Worm (Caenorhabditis elegans) whole organism, young adult: ENCODE data around the gene fbxc-48.

Experiments
- B0035.1 ChIP-seq: sonication (generic microtip); optimal IDR thresholded peaks from 2 replicates; lab custom pipeline; 2016; ENCODE audit warnings: missing genetic modification characterization, mild to moderate bottlenecking, missing compliant biosample characterization, missing genotype, missing genetic modification reagents
- B0261.1 ChIP-seq: sonication (generic microtip); optimal IDR thresholded peaks from 2 replicates; lab custom pipeline; 2016; ENCODE audit warnings: mild to moderate bottlenecking, missing genetic modification characterization, moderate library complexity, missing compliant biosample characterization
- D2030.7 ChIP-seq: fragments of 200-800 bp; sonication (Bioruptor generic); IDR thresholded peaks from 2 replicates; pipeline ENCODE4 v1.3.6; 2022; ENCODE audit warnings: missing genetic modification reagents, missing genetic modification characterization, missing compliant biosample characterization
- F22D6.2 ChIP-seq: sonication (generic microtip); optimal IDR thresholded peaks from 2 replicates; lab custom pipeline; 2016; ENCODE audit warnings: mild to moderate bottlenecking, missing genetic modification characterization, missing compliant biosample characterization
- F33H1.4 ChIP-seq: fragments of 200-800 bp; sonication (Bioruptor generic); IDR thresholded peaks from 2 replicates; pipeline ENCODE4 v1.3.6; 2022; ENCODE audit warnings: missing genetic modification reagents, missing genetic modification characterization, missing compliant biosample characterization
- F49E8.2 ChIP-seq: sonication (generic microtip); optimal IDR thresholded peaks from 3 replicates; lab custom pipeline; 2017; ENCODE audit warnings: missing genetic modification characterization, mild to moderate bottlenecking, missing compliant biosample characterization, antibody characterized with exemption, moderate library complexity; ENCODE audit not compliant: insufficient read depth
- F55B11.4 ChIP-seq: sonication (generic microtip); optimal IDR thresholded peaks from 2 replicates; lab custom pipeline; 2016; ENCODE audit warnings: missing compliant biosample characterization, missing genetic modification characterization, borderline replicate concordance; ENCODE audit not compliant: insufficient read depth
- K11D2.4 ChIP-seq: fragments of 200-800 bp; sonication (Bioruptor generic); IDR thresholded peaks from 2 replicates; pipeline ENCODE4 v1.3.6; 2022; ENCODE audit warnings: missing genetic modification reagents, missing genetic modification characterization, missing compliant biosample characterization
- K12H6.12 ChIP-seq: fragments of 200-800 bp; sonication (Bioruptor generic); optimal IDR thresholded peaks from 2 replicates; lab custom pipeline; 2018; ENCODE audit warnings: mild to moderate bottlenecking, missing genetic modification characterization, missing compliant biosample characterization
- T07F8.4 ChIP-seq: sonication (generic microtip); optimal IDR thresholded peaks from 2 replicates; lab custom pipeline; 2016; ENCODE audit warnings: mild to moderate bottlenecking, missing genetic modification characterization, moderate library complexity, missing compliant biosample characterization
- Y53G8AR.9 ChIP-seq: fragments of 200-800 bp; sonication (Bioruptor generic); conservative IDR thresholded peaks from 2 replicates; pipeline ENCODE4 v1.3.6; 2022; ENCODE audit warnings: missing genetic modification reagents, missing genetic modification characterization, missing compliant biosample characterization
- Y56A3A.18 ChIP-seq: fragments of 200-800 bp; sonication (Bioruptor generic); IDR thresholded peaks from 2 replicates; pipeline ENCODE4 v1.3.6; 2022; ENCODE audit warnings: missing genetic modification reagents, missing genetic modification characterization, missing compliant biosample characterization
- Y79H2A.3 ChIP-seq: fragments of 200-800 bp; sonication (Bioruptor generic); conservative IDR thresholded peaks from 2 replicates; pipeline ENCODE4 v1.3.6; 2022; ENCODE audit warnings: missing genetic modification reagents, missing genetic modification characterization, missing compliant biosample characterization
- Y95B8A.8 ChIP-seq: fragments of 200-800 bp; sonication (Bioruptor generic); IDR thresholded peaks from 2 replicates; pipeline ENCODE4 v1.3.6; 2022; ENCODE audit warnings: missing genetic modification reagents, missing genetic modification characterization, missing compliant biosample characterization
- aptf-2 ChIP-seq: fragments of 200-800 bp; sonication (Bioruptor generic); conservative IDR thresholded peaks from 2 replicates; pipeline ENCODE4 v1.3.6; 2022; ENCODE audit warnings: missing genetic modification reagents, missing genetic modification characterization, missing compliant biosample characterization
- athp-1 ChIP-seq: sonication (generic microtip); optimal IDR thresholded peaks from 2 replicates; lab custom pipeline; 2017; ENCODE audit warnings: mild to moderate bottlenecking, missing genetic modification characterization, missing compliant biosample characterization
- attf-6 ChIP-seq: fragments of 200-800 bp; sonication (Bioruptor generic); IDR thresholded peaks from 2 replicates; pipeline ENCODE4 v1.3.6; 2022; ENCODE audit warnings: missing genetic modification reagents, missing genetic modification characterization, missing compliant biosample characterization
- cebp-2 ChIP-seq: fragments of 200-800 bp; sonication (Bioruptor generic); IDR thresholded peaks from 2 replicates; pipeline ENCODE4 v1.3.6; 2022; ENCODE audit warnings: missing genetic modification characterization, missing compliant biosample characterization
- ceh-27 ChIP-seq: fragments of 200-800 bp; sonication (Bioruptor generic); optimal IDR thresholded peaks from 2 replicates; lab custom pipeline; 2018; ENCODE audit warnings: mild to moderate bottlenecking, missing genetic modification characterization, moderate library complexity, missing compliant biosample characterization
- ceh-79 ChIP-seq: sonication (generic microtip); optimal IDR thresholded peaks from 2 replicates; lab custom pipeline; 2017; ENCODE audit warnings: mild to moderate bottlenecking, missing genetic modification characterization, missing compliant biosample characterization
- ceh-91 ChIP-seq: fragments of 200-800 bp; sonication (Bioruptor generic); IDR thresholded peaks from 2 replicates; pipeline ENCODE4 v1.3.6; 2022; ENCODE audit warnings: missing genetic modification reagents, missing genetic modification characterization, missing compliant biosample characterization
- dpl-1 ChIP-seq: fragments of 150-350 bp; optimal IDR thresholded peaks from 2 replicates; lab custom pipeline; 2014; ENCODE audit warnings: missing biosample characterization, missing genetic modification reagents, missing genetic modification characterization
- ekl-4 ChIP-seq: fragments of 200-800 bp; sonication (Bioruptor generic); IDR thresholded peaks from 2 replicates; pipeline ENCODE4 v1.3.6; 2022; ENCODE audit warnings: missing genetic modification reagents, missing genetic modification characterization, missing compliant biosample characterization
- gei-17 ChIP-seq: fragments of 200-800 bp; sonication (Bioruptor generic); optimal IDR thresholded peaks from 2 replicates; lab custom pipeline; 2018; ENCODE audit warnings: mild to moderate bottlenecking, missing genetic modification characterization, missing compliant biosample characterization
- hmg-20 ChIP-seq: fragments of 200-800 bp; sonication (Bioruptor generic); IDR thresholded peaks from 2 replicates; pipeline ENCODE4 v1.3.6; 2022; ENCODE audit warnings: missing genetic modification reagents, missing genetic modification characterization, missing compliant biosample characterization
- hrde-1 ChIP-seq: sonication (generic microtip); optimal IDR thresholded peaks from 2 replicates; lab custom pipeline; 2016; ENCODE audit warnings: missing genetic modification characterization, mild to moderate bottlenecking, missing compliant biosample characterization, moderate library complexity, missing genotype, missing genetic modification reagents, borderline replicate concordance
- lin-26 ChIP-seq: fragments of 200-800 bp; sonication (Bioruptor generic); IDR thresholded peaks from 2 replicates; pipeline ENCODE4 v1.3.6; 2022; ENCODE audit warnings: missing genetic modification reagents, missing genetic modification characterization, missing compliant biosample characterization
- lin-40 ChIP-seq: sonication (generic microtip); optimal IDR thresholded peaks from 2 replicates; lab custom pipeline; 2016; ENCODE audit warnings: missing genetic modification characterization, mild to moderate bottlenecking, missing compliant biosample characterization, missing genotype, missing genetic modification reagents
- lsy-27 ChIP-seq: sonication (generic microtip); optimal IDR thresholded peaks from 2 replicates; lab custom pipeline; 2017; ENCODE audit warnings: missing genetic modification characterization, mild to moderate bottlenecking, missing compliant biosample characterization, antibody characterized with exemption, missing genotype, borderline replicate concordance; ENCODE audit not compliant: insufficient read depth
- madf-3 ChIP-seq: fragments of 200-800 bp; sonication (Bioruptor generic); IDR thresholded peaks from 2 replicates; pipeline ENCODE4 v1.3.6; 2022; ENCODE audit warnings: missing genetic modification reagents, missing genetic modification characterization, missing compliant biosample characterization
- mel-28 ChIP-seq: sonication (generic microtip); optimal IDR thresholded peaks from 2 replicates; lab custom pipeline; 2016; ENCODE audit warnings: borderline replicate concordance, mild to moderate bottlenecking, missing genetic modification characterization, missing compliant biosample characterization
- mxl-1 ChIP-seq: sonication (generic microtip); optimal IDR thresholded peaks from 2 replicates; lab custom pipeline; 2016; ENCODE audit warnings: missing genetic modification characterization, missing compliant biosample characterization
- nhr-120 ChIP-seq: fragments of 200-800 bp; sonication (Bioruptor generic); IDR thresholded peaks from 2 replicates; pipeline ENCODE4 v1.3.6; 2022; ENCODE audit warnings: missing genetic modification characterization, missing compliant biosample characterization
- rec-8 ChIP-seq, 2 experiments: sonication (generic microtip); optimal IDR thresholded peaks; 2 replicates each; lab custom pipeline; 2016; ENCODE audit warnings: mild to moderate bottlenecking in 2 of 2, missing genetic modification characterization in 2 of 2, missing genetic modification reagents in 2 of 2, missing genotype in 2 of 2, missing biosample characterization in 1 of 2, missing compliant biosample characterization in 1 of 2, moderate library complexity in 1 of 2
- rpc-1 ChIP-seq, 2 experiments: fragments of 150-350 bp in 1 of 2; sonication (generic microtip) in 1 of 2; optimal IDR thresholded peaks; 2 replicates each; lab custom pipeline; 2014 to 2018; ENCODE audit warnings: missing biosample characterization in 1 of 2, missing genetic modification characterization in 1 of 2, missing genetic modification reagents in 1 of 2, missing genotype in 1 of 2
- sdz-38 ChIP-seq: sonication (generic microtip); optimal IDR thresholded peaks from 2 replicates; lab custom pipeline; 2016; ENCODE audit warnings: missing genotype, missing genetic modification characterization, missing compliant biosample characterization
- sea-2 ChIP-seq: fragments of 200-800 bp; sonication (Bioruptor generic); IDR thresholded peaks from 2 replicates; pipeline ENCODE4 v1.3.6; 2022; ENCODE audit warnings: missing genetic modification characterization, missing compliant biosample characterization
- snpc-1.3 ChIP-seq: sonication (generic microtip); optimal IDR thresholded peaks from 2 replicates; lab custom pipeline; 2017; ENCODE audit warnings: missing genetic modification characterization, mild to moderate bottlenecking, missing compliant biosample characterization, antibody characterized with exemption, moderate library complexity, missing genotype, missing genetic modification reagents; ENCODE audit not compliant: insufficient read depth
- snpc-3.4 ChIP-seq: sonication (generic microtip); optimal IDR thresholded peaks from 2 replicates; lab custom pipeline; 2017; ENCODE audit warnings: missing genetic modification characterization, mild to moderate bottlenecking, missing compliant biosample characterization, antibody characterized with exemption, moderate library complexity, missing genotype, missing genetic modification reagents
- snpc-4 ChIP-seq, 5 experiments: fragments of 150-350 bp in 1 of 5; sonication (generic microtip) in 4 of 5; optimal IDR thresholded peaks; 2 replicates each; lab custom pipeline; 2014 to 2018; ENCODE audit warnings: missing genetic modification characterization in 5 of 5, missing biosample characterization in 3 of 5, antibody characterized with exemption in 2 of 5, mild to moderate bottlenecking in 2 of 5, missing compliant biosample characterization in 2 of 5, missing genotype in 2 of 5, moderate library complexity in 2 of 5, missing genetic modification reagents in 1 of 5
- somi-1 ChIP-seq: fragments of 200-800 bp; sonication (Bioruptor generic); optimal IDR thresholded peaks from 2 replicates; lab custom pipeline; 2018; ENCODE audit warnings: mild to moderate bottlenecking, missing genetic modification characterization, missing compliant biosample characterization
- tbp1 ChIP-seq: fragments of 200-800 bp; sonication (Bioruptor generic); optimal IDR thresholded peaks from 2 replicates; lab custom pipeline; 2018; ENCODE audit warnings: mild to moderate bottlenecking, missing genetic modification characterization, missing compliant biosample characterization
- unc-62 ChIP-seq: fragments of 150-350 bp; optimal IDR thresholded peaks from 2 replicates; lab custom pipeline; 2014; ENCODE audit warnings: missing biosample characterization, missing genetic modification reagents, missing genetic modification characterization
- xnd-1 ChIP-seq: sonication (generic microtip); optimal IDR thresholded peaks from 2 replicates; lab custom pipeline; 2016; ENCODE audit warnings: missing genotype, missing genetic modification reagents, missing genetic modification characterization, missing compliant biosample characterization
- ztf-26 ChIP-seq: sonication (generic microtip); optimal IDR thresholded peaks from 2 replicates; lab custom pipeline; 2017; ENCODE audit warnings: missing genetic modification characterization, missing compliant biosample characterization

Gene fbxc-48

ce11 chrII:753469-753868 lies 12.8 kb upstream of the fbxc-48 start:
- TF ChIP-seq ceh-91 (GFP tag; lab: Robert Waterston, UW) (no peak), dpl-1 (GFP tag; lab: Kevin White, UChicago) (no peak), attf-6 (GFP tag; lab: Robert Waterston, UW) (no peak), mxl-1 (tag; lab: Kevin White, UChicago) (no peak), hmg-20 (GFP tag; lab: Robert Waterston, UW) (no peak), tbp1 (peak; percentile 72), ceh-79 (tag; lab: Kevin White, UChicago) (no peak), Y56A3A.18 (GFP tag; lab: Robert Waterston, UW) (no peak), lsy-27 (tag; lab: Kevin White, UChicago) (no peak), mel-28 (no peak), ekl-4 (GFP tag; lab: Robert Waterston, UW) (no peak), rec-8 (tag; optimal IDR thresholded peaks at IDR 0.05; lab: Kevin White, UChicago) (no peak), B0261.1 (tag; lab: Kevin White, UChicago) (peak; percentile 32), madf-3 (no peak), xnd-1 (tag; lab: Kevin White, UChicago) (no peak), rpc-1 (optimal IDR thresholded peaks at IDR 0.05; lab: Kevin White, UChicago) (peak; percentile 40), rpc-1 (tag; optimal IDR thresholded peaks at IDR 0.05; lab: Kevin White, UChicago) (peak; percentile 59), Y79H2A.3 (GFP tag; lab: Robert Waterston, UW) (no peak), lin-40 (tag; lab: Kevin White, UChicago) (no peak), cebp-2 (no peak), Y95B8A.8 (GFP tag; lab: Robert Waterston, UW) (no peak), F33H1.4 (GFP tag; lab: Robert Waterston, UW) (no peak)

- TF ChIP-seq F49E8.2 (tag; lab: Kevin White, UChicago) (no peak), K11D2.4 (GFP tag; lab: Robert Waterston, UW) (no peak), unc-62 (GFP tag; lab: Kevin White, UChicago) (no peak), athp-1 (tag; lab: Kevin White, UChicago) (no peak), tbp1 (peak; percentile 76), ceh-27 (GFP tag; lab: Kevin White, UChicago) (no peak), B0261.1 (tag; lab: Kevin White, UChicago) (peak; percentile 48), attf-6 (GFP tag; lab: Robert Waterston, UW) (no peak), Y53G8AR.9 (no peak), lin-26 (GFP tag; lab: Robert Waterston, UW) (peak; percentile 15; the same call in 1 of the 2 replicates), hrde-1 (tag; lab: Kevin White, UChicago) (no peak), K12H6.12 (tag; lab: Kevin White, UChicago) (no peak), sdz-38 (tag; lab: Kevin White, UChicago) (no peak), F22D6.2 (tag; lab: Kevin White, UChicago) (no peak), D2030.7 (GFP tag; lab: Robert Waterston, UW) (no peak), B0035.1 (tag; lab: Kevin White, UChicago) (no peak), gei-17 (GFP tag; lab: Kevin White, UChicago) (no peak), T07F8.4 (no peak), cebp-2 (no peak), snpc-1.3 (tag; lab: Kevin White, UChicago) (no peak), ztf-26 (tag; lab: Kevin White, UChicago) (no peak), rpc-1 (optimal IDR thresholded peaks at IDR 0.05; lab: Kevin White, UChicago) (peak; percentile 30), rpc-1 (tag; optimal IDR thresholded peaks at IDR 0.05; lab: Kevin White, UChicago) (peak; percentile 67), ceh-91 (GFP tag; lab: Robert Waterston, UW) (no peak), aptf-2 (GFP tag; lab: Robert Waterston, UW) (no peak), somi-1 (no peak), lin-40 (tag; lab: Kevin White, UChicago) (no peak), nhr-120 (no peak), snpc-4 (GFP tag; optimal IDR thresholded peaks at IDR 0.05; lab: Kevin White, UChicago) (no peak), snpc-4 (tag; optimal IDR thresholded peaks at IDR 0.05; lab: Kevin White, UChicago) (no peak), sea-2 (GFP tag; lab: Robert Waterston, UW) (no peak), snpc-3.4 (tag; lab: Kevin White, UChicago) (no peak), F55B11.4 (tag; lab: Kevin White, UChicago) (no peak)
- TF ChIP-seq, all 124 proteins: peak for 4
These were observed 11.1 kb upstream of the fbxc-48 start for ce11 chrII:751850-752249.
